Fruit fly (Drosophila melanogaster): ENCODE results near the gene CstF50.

The CstF50 gene

DNA sequence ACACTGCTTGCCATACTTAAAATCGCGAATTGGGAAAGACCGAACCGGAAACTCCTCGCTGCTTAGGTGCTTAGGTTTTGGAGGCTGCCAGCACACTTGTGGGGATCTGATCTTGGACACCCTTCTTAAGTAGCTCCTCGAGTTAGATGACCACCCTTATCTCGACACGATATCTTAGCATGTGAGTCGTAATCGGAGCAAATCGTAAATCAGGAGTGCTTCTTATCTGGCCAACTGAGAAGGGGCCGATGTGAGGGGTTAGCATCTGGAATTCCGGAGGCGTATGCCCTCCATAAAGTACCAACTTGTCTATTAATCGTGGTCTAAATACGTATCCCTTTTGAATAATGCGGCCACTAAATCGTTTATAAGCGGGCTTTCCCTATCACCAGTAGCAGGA is 17.8 kb upstream of the CstF50 start, which contains the start of gene salt:
Gene salt, minus strand, starts transcription at position 101 of the 400 bp plus-strand sequence.
- TF ChIP-seq psq (optimal IDR thresholded peaks at IDR 0.05): no peak
- TF ChIP-seq pan (optimal IDR thresholded peaks at IDR 0.05): no peak
- no peak for TF ChIP-seq usp (GFP tag; optimal IDR thresholded peaks at IDR 0.05)
- TF ChIP-seq Dll (optimal IDR thresholded peaks at IDR 0.05): no peak

DNA sequence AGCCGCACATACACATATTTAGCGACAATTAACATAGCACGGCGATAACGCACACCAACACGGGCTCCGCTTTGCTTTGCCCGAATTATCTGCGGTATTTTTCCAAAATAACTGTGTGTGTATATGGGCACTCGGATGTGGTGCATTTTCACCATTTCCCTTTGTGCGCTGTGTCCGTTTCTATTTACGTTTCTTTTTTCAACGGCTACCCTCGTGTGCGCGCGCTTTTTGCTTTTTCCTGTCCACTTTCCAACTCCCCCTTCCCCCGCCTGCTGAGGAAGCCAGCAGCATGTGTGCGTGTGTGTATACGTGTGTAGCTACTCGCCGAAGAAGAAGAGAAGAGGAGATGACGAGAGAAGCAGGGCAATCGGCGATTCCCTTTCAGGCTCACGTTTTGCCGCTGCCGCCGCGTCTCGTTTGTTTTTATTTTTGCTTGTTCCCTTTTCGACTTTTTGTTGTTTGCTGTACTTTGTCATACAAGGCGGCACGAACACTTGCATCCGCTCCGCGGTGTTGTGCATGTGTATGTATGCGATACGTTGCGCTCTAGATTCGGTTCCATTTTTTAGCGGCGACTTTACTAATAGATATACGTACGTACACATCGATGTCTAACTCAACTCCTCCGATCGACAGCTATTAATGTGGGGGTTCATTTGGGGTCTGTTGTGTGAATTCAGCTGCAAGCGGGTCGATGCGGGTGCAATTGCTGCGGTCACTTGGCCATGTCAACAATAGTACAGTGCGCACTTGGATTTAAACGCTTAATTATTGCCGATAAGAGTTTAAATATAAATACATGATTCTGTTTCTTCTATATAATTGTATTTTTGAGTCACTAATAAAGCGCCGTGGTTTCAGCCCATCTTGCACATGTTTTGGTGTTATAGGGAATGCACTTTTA is 11.6 kb upstream of the CstF50 start:
- peak; percentile 68 for TF ChIP-seq CG8478 (optimal IDR thresholded peaks at IDR 0.05)
- no peak for TF ChIP-seq Dll (optimal IDR thresholded peaks at IDR 0.05)
- TF ChIP-seq EcR (GFP tag; optimal IDR thresholded peaks at IDR 0.05): no peak
- TF ChIP-seq psq (optimal IDR thresholded peaks at IDR 0.05): peak; percentile 60

DNA sequence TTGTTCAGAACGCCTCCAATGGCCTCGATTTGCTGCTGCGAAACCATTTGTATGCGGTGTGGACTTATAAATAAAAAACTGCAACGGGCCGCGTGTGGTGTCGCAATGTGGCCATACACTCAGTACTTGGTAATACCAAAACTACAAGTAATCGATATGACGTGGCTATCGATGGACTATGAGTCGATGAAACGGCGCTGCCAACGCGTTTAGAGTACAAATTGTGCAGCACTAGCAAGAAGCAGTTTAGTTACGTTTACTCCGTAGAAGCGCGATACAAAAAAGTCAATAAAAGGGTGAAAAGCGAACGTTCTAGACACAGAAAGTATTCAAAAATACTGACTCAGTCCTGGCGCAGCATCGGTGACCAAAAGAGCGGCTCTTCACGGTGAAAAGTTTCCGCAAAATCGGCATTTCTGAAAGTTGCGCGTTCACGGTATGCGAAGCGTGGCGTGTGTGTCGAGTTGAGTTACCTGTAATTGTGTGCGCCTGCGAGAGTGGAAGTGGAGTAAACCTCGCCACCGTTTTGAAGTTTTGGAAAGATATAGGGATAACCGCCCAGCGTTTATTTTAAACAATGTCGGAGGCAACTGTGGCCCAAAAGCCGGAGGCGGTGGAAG is 10.8 kb upstream of the CstF50 start, which contains the start of the genes nero and CG1910:
Gene nero, minus strand, starts transcription at position 130 of the 620 bp plus-strand sequence.
Gene CG1910, plus strand, starts transcription at position 215 of the 620 bp plus-strand sequence.
- TF ChIP-seq pan (optimal IDR thresholded peaks at IDR 0.05) (no peak), Dll (optimal IDR thresholded peaks at IDR 0.05) (no peak), psq (optimal IDR thresholded peaks at IDR 0.05) (no peak), CG8478 (optimal IDR thresholded peaks at IDR 0.05) (no peak), usp (GFP tag; optimal IDR thresholded peaks at IDR 0.05) (no peak), EcR (GFP tag; optimal IDR thresholded peaks at IDR 0.05) (no peak)

DNA sequence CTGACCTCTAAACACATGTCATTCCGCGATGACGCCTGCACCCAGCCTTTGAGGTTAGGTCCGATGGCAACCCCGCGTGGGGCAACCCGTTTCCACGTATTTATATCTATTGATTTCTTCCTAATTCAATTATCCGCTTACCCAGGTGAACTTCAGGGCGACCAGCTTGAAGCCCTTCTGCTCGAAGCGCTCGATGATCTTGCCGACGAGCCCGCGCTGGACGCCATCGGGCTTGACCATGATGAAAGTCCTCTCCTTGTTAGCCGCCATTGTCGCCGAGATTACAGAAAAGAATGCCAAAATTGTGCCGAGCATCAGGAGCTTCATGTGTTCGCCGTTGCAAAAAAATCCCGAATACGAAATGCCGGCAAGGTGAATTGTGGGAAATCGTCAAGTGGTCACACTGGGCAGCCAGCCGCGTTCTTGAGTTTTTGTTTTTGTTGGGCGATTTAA is 8.9 kb upstream of the CstF50 start, which contains the start of gene awd:
Gene awd, minus strand, starts transcription at position 449 of the 453 bp plus-strand sequence.
- TF ChIP-seq psq (optimal IDR thresholded peaks at IDR 0.05) (no peak), pan (optimal IDR thresholded peaks at IDR 0.05) (no peak), Dll (optimal IDR thresholded peaks at IDR 0.05) (no peak), usp (GFP tag; optimal IDR thresholded peaks at IDR 0.05) (no peak), EcR (GFP tag; optimal IDR thresholded peaks at IDR 0.05) (no peak), CG8478 (optimal IDR thresholded peaks at IDR 0.05) (no peak)

DNA sequence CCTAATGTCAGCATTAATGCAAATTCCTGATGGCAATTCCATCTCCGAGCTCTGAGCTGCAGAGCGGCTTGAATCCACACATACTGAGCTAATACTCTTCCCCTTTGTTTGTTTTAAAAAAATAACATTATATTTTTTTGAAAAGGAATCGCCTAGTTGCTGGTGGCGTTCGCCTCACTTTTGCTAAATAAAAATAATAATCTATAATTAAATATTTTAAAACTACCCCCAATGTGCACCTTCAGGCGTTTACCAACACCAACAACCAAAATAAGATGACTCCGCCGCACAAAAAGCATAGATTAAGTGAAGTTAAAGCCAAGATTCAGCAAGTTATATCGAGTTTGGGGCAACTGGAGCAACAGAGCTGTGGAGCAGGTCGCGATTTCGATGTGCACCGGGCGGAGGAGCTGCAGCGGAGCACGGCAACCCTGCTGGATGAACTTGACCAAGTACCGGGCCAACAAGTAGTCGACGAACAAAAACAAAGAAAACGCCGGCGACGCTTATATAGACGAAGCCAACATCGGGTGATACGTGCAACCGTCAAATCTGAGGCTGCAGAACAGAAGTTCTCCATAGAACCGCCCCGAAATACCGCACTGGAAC is 7.4 kb upstream of the CstF50 start, which contains the start of gene CG1896:
Gene CG1896, plus strand, starts transcription at position 239 of the 609 bp plus-strand sequence.
- TF ChIP-seq pan (optimal IDR thresholded peaks at IDR 0.05) (no peak), usp (GFP tag; optimal IDR thresholded peaks at IDR 0.05) (no peak), CG8478 (optimal IDR thresholded peaks at IDR 0.05) (no peak), Dll (optimal IDR thresholded peaks at IDR 0.05) (no peak), EcR (GFP tag; optimal IDR thresholded peaks at IDR 0.05) (no peak), psq (optimal IDR thresholded peaks at IDR 0.05) (no peak)

DNA sequence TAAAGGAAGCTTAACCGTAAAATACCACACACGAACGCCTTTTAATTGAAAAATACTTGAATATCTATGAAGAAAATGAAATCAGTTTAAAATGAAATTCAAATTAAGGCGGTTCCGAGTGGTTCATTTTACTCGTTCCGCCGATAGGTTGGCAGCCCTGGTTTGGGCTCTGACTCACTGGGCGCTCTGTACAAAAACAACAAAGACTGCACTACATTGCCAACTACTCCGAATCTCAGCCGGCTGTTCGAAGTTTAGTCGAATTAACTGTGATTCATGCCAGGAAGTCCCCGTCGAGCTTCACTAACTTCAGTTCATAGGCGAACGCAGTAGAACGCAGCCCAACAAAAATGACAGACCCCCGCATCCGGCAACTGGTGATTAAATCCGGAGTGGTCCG is 6.5 kb upstream of the CstF50 start, which contains the start of gene Tbca:
Gene Tbca, plus strand, starts transcription at position 212 of the 400 bp plus-strand sequence.
- TF ChIP-seq usp (GFP tag; optimal IDR thresholded peaks at IDR 0.05) (no peak), CG8478 (optimal IDR thresholded peaks at IDR 0.05) (no peak), psq (optimal IDR thresholded peaks at IDR 0.05) (no peak), Dll (optimal IDR thresholded peaks at IDR 0.05) (no peak)

DNA sequence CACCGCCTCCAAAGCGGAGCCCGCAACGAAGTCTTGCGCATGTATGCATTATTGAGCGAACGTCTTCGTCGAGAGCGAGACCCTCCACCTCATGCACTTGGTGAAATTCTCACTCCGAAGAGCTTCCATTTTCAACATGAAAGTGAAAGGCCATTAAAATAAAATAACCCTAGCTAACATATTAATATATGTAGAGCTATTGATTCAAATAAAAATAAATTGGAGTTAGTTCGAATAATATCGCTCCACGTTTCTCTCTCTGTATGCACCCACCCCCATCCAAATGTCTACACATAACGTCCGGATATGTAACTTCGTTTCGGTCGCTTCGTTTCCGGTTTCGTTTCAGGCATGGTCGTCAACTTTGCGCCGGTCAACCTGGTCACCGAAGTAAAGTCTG is 4.5 kb upstream of the CstF50 start:
- TF ChIP-seq psq (optimal IDR thresholded peaks at IDR 0.05) (no peak), usp (GFP tag; optimal IDR thresholded peaks at IDR 0.05) (no peak), pan (optimal IDR thresholded peaks at IDR 0.05) (no peak), Dll (optimal IDR thresholded peaks at IDR 0.05) (no peak), EcR (GFP tag; optimal IDR thresholded peaks at IDR 0.05) (no peak), CG8478 (optimal IDR thresholded peaks at IDR 0.05) (no peak)

DNA sequence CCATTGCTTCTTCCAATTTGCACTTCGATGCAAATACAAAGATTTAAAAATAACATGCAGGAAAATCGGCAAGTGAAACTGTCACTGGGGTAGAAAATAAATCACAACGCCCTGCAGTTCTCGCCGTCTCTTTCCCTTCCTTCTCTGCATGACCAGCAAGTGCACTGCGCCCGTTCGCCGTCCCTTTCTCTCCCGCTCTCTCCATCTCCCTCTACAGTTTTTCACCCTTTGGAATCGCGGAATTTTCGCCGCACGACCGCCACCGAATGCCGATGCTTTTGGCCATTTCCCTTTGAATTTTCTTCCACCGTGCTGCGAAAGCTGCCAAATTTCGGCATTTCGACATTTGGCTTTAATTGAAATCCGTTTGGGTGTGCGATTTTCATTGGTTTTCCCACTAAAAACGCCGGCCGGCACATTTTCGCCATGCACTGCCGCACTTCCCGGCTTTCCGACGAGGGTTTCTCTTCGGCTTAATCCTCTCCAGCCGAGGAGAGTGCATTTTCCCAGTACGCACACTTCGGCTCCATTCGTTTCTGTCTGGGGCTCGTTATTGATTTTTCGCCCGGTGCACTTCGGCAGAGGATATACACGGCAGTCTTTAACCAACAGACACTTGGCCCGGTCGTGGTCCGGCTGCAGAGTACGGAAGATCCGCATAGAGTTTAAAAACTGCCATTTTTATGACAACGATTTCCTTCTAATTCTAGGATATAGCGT is 2.5 kb upstream of the CstF50 start:
- no peak for TF ChIP-seq pan (optimal IDR thresholded peaks at IDR 0.05)
- no peak for TF ChIP-seq CG8478 (optimal IDR thresholded peaks at IDR 0.05)
- no peak for TF ChIP-seq Dll (optimal IDR thresholded peaks at IDR 0.05)

DNA sequence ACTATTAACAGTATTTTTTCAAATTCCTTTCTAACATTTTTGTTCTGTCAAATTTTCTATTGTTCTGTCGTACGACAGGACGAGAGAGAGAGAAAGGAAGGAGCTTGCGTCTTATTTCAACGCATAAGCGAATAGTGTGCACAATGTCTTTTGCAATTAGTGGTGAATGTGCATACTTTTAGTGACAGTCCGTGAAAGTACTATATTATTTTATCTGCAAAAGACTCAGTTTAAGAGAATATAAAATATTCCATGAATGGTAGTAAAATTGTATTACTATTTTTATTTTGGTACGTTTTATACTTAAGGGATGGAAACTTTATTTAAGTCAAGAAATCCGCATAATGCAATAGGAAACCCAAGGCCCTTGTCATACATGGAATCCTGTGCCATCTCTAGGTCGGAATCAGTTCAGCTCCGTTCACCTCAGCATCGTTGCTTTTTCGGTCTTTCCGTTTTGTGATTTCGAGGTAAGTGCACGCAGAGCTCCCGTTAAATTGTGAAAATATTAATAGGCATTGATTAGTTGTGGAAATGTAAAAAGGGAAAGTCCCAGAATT is 1.4 kb upstream of the CstF50 start, which contains the start of gene eEF1alpha2:
Gene eEF1alpha2, plus strand, starts transcription at position 409 of the 560 bp plus-strand sequence.
- TF ChIP-seq psq (optimal IDR thresholded peaks at IDR 0.05): no peak
- TF ChIP-seq EcR (GFP tag; optimal IDR thresholded peaks at IDR 0.05): no peak
- TF ChIP-seq CG8478 (optimal IDR thresholded peaks at IDR 0.05): no peak
- TF ChIP-seq Dll (optimal IDR thresholded peaks at IDR 0.05): no peak
- TF ChIP-seq usp (GFP tag; optimal IDR thresholded peaks at IDR 0.05): no peak
- TF ChIP-seq pan (optimal IDR thresholded peaks at IDR 0.05): no peak

DNA sequence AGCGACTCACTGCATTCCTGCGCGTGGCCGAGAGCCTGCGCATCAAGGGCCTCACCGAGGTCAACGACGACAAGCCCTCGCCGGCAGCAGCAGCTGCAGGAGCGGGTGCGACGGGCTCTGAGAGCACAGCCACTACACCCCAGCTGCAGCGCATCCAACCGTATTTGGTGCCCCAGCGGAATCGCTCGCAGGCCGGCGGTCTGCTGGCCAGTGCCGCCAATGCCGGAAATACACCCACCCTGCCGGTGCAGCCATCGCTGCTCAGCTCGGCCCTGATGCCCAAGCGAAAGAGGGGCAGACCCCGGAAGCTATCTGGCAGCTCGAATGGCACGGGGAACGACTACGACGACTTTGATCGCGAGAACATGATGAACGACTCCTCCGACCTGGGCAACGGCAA is 9.0 kb downstream of the CstF50 start:
- TF ChIP-seq EcR (GFP tag; optimal IDR thresholded peaks at IDR 0.05): no peak
- TF ChIP-seq Dll (optimal IDR thresholded peaks at IDR 0.05): no peak

DNA sequence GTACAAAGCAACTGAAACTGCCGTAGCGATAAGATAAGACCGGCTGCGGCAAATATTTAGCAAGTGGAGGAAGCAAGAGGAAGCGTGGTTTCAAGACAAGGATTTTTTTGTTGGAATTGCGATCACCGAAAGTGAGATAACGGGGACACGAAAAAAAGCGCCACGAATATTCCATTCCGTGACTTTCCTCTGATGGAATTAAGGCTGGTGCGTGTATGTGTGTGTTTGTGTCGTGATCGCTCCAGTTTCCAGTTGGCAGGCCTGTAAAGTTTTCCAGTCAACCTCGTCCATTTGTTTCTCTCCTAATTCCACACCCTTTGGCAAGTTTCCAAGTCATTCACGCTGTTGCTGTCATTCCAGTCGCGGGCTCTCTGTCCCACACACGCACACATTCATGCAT is 10.5 kb downstream of the CstF50 start:
- TF ChIP-seq CG8478 (optimal IDR thresholded peaks at IDR 0.05) (no peak), psq (optimal IDR thresholded peaks at IDR 0.05) (no peak), pan (optimal IDR thresholded peaks at IDR 0.05) (no peak), usp (GFP tag; optimal IDR thresholded peaks at IDR 0.05) (no peak), Dll (optimal IDR thresholded peaks at IDR 0.05) (no peak), EcR (GFP tag; optimal IDR thresholded peaks at IDR 0.05) (no peak)
